Worm (Caenorhabditis elegans) whole organism, L3 larva: ENCODE measurements around the gene F23D12.7.
A peak's percentile ranks its signal among the peaks of the same experiment; 100 is the strongest.

Experiments used
- fos-1 ChIP-seq: fragments of 150-350 bp; optimal IDR thresholded peaks from 2 replicates; lab custom pipeline; 2014; ENCODE audit warnings: missing biosample characterization, missing genetic modification characterization
- jun-1 ChIP-seq: fragments of 150-350 bp; optimal IDR thresholded peaks from 2 replicates; lab custom pipeline; 2014; ENCODE audit warnings: missing biosample characterization, missing genetic modification reagents, missing genetic modification characterization
- nfya-1 ChIP-seq: sonication (generic microtip); optimal IDR thresholded peaks from 2 replicates; lab custom pipeline; 2017; ENCODE audit warnings: missing genetic modification characterization, mild to moderate bottlenecking, missing compliant biosample characterization, antibody characterized with exemption, moderate library complexity; ENCODE audit not compliant: insufficient read depth
- pha-4 ChIP-seq: fragments of 150-350 bp; optimal IDR thresholded peaks from 2 replicates; lab custom pipeline; 2014; ENCODE audit warnings: missing biosample characterization, missing genetic modification reagents, missing genetic modification characterization
- sea-2 ChIP-seq: fragments of 150-350 bp; sonication (generic microtip); optimal IDR thresholded peaks from 4 replicates; lab custom pipeline; 2014; ENCODE audit warnings: missing biosample characterization, missing genetic modification reagents, missing genetic modification characterization

DNA sequence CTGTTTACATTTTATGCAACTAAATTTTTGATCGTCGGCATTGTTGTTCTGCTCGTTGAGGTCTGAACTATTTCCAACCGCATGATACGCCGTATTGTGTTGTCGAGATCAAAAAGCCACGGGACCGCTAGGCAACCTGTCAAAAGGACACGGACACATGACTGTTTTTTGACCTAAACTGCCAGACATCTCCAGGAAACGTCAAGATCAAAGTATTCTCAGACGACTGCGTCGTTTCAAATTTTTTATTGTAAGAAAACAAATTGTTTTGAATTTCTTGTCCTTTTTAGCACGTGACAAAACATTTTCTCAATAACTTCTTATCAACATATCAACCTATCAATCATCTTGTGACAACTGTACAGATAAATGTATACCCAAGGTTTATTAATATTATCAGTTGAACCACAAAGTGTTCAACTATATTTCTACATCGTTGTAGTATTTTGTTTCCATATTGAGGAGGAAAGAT lies 48.5 kb upstream of the F23D12.7 start:
- peak; percentile 9 for TF ChIP-seq nfya-1 (tag; lab: Kevin White, UChicago)
- TF ChIP-seq jun-1 = peak; percentile 87
- TF ChIP-seq pha-4 = peak; percentile 61
- TF ChIP-seq sea-2 = no peak
- no peak for TF ChIP-seq fos-1 (tag; lab: Kevin White, UChicago)
